Fruit fly (Drosophila melanogaster): ENCODE measurements around the gene RpL27.
A peak's percentile ranks its signal among the peaks of the same experiment; 100 is the strongest.

RpL27 gene

dm6 chr3R:25650417-25650816 is 34.4 kb downstream of the RpL27 start:
- TF ChIP-seq noc (tag; optimal IDR thresholded peaks at IDR 0.05), result no peak

DNA sequence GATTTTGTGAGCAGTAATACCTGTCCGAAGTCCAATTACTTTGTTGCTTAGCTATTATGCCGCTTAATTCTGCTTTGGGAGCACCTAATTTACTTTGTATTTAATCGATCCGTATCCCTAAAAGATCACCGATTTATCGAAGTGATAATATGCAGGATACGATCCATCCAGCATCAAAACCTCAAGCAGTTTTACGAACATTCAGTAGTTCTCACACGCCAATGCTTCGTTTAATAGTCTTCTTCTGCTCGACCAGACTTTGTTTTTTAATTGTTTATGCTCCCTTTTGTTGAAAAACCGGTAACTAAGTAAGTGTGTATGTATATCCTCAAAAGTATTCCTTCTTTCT is 36.6 kb downstream of the RpL27 start:
- TF ChIP-seq noc (tag; optimal IDR thresholded peaks at IDR 0.05), result no peak

- no peak for TF ChIP-seq noc (tag; optimal IDR thresholded peaks at IDR 0.05)
Measured at dm6 chr3R:25647577-25648257, 37.1 kb downstream of the RpL27 start.

dm6 chr3R:25646882-25647518 is 37.9 kb downstream of the RpL27 start:
- TF ChIP-seq noc (tag; optimal IDR thresholded peaks at IDR 0.05), result peak; percentile 90

dm6 chr3R:25644172-25644571 is 40.7 kb downstream of the RpL27 start:
- TF ChIP-seq noc (tag; optimal IDR thresholded peaks at IDR 0.05), result no peak

dm6 chr3R:25640463-25640862 is 44.4 kb downstream of the RpL27 start:
- TF ChIP-seq noc (tag; optimal IDR thresholded peaks at IDR 0.05), result peak; percentile 5

DNA sequence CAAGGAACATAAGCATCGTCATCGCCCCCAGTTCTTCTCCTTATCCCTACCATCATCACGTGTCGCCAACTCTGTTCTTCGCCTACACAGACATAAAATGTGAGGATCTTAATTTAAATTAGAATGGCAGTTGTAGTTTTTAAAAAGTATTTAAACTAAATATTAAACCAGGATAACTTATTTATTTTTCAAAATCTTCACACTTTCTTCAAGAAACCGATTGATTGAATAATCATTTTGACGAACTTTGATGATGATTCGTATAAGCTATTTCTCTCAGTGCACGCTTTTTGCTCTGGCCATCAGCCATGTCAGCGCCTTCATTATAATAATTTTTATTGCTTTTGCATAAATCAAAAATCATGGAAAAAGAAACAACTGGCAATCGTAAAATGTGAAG is 45.9 kb downstream of the RpL27 start:
- no peak for TF ChIP-seq noc (tag; optimal IDR thresholded peaks at IDR 0.05)

DNA sequence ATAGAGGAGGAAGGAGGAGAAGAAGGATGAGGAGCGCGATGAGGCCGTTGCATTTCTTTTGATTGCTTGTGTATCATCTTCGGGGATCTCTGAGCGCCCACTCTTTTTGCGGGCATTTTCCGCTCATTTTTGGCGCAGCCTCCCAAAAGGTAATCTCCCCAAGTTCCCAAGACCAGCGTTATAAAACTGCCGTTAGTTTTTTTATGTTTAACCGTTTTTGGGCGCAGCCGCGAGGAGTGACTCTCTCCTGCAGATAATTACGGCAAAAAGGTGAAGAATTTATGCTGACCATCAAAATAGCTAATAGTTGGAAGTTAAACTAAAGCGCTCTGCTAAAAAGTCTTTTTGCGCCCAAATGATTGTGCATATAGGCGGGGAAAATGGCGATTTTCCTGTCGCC is 46.5 kb downstream of the RpL27 start:
- TF ChIP-seq noc (tag; optimal IDR thresholded peaks at IDR 0.05), result no peak

DNA sequence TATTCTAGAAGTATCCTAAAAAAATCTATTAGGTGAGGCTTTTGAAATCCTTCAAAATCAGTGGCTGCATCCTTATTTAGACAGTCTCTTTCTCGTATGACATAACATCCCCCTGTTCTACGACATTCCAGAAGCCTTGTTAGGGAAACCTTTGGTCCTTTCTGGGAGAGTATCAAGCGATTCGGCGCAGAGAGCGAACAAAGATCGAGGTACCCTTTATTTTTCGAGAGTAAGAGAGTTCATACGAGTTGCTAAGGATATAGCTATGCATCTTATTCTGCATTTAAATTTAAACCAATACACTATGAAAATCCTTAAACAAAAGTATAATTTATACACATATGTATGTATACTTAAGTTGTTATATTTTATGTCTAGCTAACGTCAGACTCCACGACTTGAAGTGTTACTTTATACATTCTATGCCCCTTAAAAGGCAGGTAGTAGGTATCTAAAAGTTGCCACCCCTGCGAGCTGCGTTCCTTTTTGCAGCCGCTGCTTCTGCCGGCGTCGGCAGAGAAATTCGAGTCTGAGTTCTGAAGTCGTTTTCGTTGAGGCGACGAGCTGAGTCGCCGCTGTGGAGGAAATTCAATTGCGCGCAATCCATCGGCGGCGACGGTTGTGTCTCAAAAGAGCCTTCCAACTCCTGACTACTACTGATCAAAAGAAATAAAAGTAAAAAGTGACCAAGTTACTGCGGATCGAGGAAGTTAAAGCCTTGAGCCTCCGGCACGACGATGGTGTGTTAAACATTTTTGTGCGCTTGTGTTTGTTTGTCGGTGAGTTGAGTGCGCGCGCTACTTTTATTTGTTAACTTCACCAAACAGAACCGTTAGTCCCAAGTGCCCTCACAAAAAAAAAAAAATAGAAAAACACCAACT is 47.3 kb downstream of the RpL27 start, which contains the start of gene jigr1:
jigr1 (plus strand) TSS at position 550 of the 881 bp plus-strand sequence.
- TF ChIP-seq noc (tag; optimal IDR thresholded peaks at IDR 0.05), result no peak

DNA sequence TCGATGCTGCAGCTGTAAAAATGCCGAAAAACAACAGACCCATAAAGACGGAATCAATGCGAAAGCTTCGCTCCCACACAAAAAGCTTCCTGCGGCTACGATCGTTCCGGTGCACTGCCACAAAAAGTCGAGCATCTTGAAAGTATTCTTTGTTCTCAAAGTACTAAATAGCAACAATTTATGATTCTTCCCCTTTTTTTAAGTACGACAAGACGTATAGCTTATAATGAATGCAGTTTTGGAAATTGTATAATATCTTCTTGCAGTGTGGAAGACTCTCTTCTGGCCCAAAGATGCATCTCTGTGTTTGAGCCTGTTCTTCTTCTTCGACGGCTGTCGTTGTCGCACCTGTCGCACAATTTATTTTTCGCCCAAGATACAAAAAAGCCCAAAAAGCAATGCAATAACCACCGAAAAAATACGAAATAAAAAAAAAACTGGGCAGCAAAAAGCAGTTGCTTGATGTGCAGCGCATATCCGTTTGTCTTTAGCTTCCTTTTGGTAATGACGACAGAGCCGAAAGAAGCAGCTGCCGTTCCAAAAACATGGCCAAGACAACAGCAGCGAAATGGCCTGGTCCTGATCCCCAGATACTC is 50.9 kb downstream of the RpL27 start:
- TF ChIP-seq noc (tag; optimal IDR thresholded peaks at IDR 0.05), result no peak
